Worm (Caenorhabditis elegans) whole organism, L4/young adult: ENCODE measurements around the gene C08F1.6.
"Not testable (repeated sequence)": the region's sequence is repeated elsewhere in the genome, so short reads cannot be mapped to it uniquely, and the experiment has no call there.

Experiments
- W03F9.2 ChIP-seq: fragments of 150-350 bp; optimal IDR thresholded peaks from 2 replicates; lab custom pipeline; 2014; ENCODE audit warnings: missing biosample characterization, missing genetic modification characterization
- dao-5 ChIP-seq: sonication (generic microtip); optimal IDR thresholded peaks from 2 replicates; lab custom pipeline; 2016; ENCODE audit warnings: missing genotype, missing genetic modification characterization, moderate library complexity, missing compliant biosample characterization
- him-1 ChIP-seq: sonication (generic microtip); optimal IDR thresholded peaks from 2 replicates; lab custom pipeline; 2016; ENCODE audit warnings: missing genotype, missing genetic modification reagents, missing genetic modification characterization, missing compliant biosample characterization

The C08F1.6 gene

DNA sequence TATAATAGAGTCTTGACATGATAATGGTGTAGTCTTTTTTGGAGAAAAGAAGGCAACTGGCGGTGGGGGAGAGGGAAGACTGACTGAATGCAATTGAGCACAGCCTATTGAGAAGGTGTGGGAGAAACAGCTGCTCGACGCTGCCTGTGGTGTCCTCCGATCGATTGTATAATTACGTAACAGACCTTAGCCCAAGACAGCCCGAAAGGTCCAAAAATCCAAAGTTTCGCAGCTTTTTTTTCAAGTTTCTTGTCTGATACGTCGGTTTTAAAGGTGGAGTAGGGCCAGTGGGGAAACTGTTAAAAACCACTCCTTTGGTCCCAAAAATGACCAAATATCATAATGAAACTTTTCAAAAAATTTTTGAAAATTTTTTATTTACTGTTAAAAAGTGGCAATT lies at the start of gene C08F1.6, which contains the start of gene fbxb-13:
Gene C08F1.6, minus strand, starts transcription at position 101 of the 400 bp plus-strand sequence.
Gene fbxb-13, plus strand, starts transcription at position 191 of the 400 bp plus-strand sequence.
- TF ChIP-seq dao-5 (tag; lab: Kevin White, UChicago) (no peak), him-1 (no peak), W03F9.2 (tag; lab: Kevin White, UChicago) (no peak)

ce11 chrII:1836204-1836603 lies 48.2 kb upstream of the C08F1.6 start, which contains the start of gene T08E11.1:
TSS of gene T08E11.1 (plus strand) at chrII:1836504.
- no peak for TF ChIP-seq dao-5 (tag; lab: Kevin White, UChicago)
- TF ChIP-seq him-1, result no peak
- no peak for TF ChIP-seq W03F9.2 (tag; lab: Kevin White, UChicago)

- TF ChIP-seq dao-5 (tag; lab: Kevin White, UChicago) (no peak), him-1 (no peak), W03F9.2 (tag; lab: Kevin White, UChicago) (no peak)
Measured at ce11 chrII:1831883-1832388, 43.9 kb upstream of the C08F1.6 start, which contains the start of gene math-39. TSS of gene math-39 (plus strand) at chrII:1832338.

DNA sequence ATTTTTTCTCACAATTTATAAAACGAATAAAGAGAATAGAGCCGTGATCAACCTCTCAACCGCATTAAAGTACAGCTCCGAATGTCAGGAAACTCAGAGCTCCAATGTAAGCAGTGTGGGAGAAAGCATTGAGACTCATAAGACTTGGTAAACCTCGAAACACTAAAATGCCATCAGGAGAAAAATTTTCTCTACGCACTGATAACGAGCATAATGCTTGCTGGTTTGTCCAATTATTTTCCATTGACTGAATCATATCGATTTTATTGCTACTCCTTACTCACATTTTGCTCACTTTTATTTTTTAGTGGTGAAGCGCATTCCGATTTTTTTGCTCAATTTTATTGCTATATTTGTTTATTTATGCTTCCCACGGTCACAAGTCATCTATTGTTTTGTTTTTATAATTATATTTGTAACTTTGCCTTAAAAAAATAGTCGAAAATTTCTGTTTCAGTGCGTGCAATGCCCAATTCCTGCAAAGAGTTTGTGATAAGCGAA lies 42.2 kb upstream of the C08F1.6 start, which contains the start of gene math-40:
Gene math-40, plus strand, starts transcription at position 451 of the 501 bp plus-strand sequence.
- no peak for TF ChIP-seq him-1
- no peak for TF ChIP-seq dao-5 (tag; lab: Kevin White, UChicago)
- no peak for TF ChIP-seq W03F9.2 (tag; lab: Kevin White, UChicago)

ce11 chrII:1824329-1824728 lies 36.3 kb upstream of the C08F1.6 start, which contains the start of gene math-41:
TSS of gene math-41 (plus strand) at chrII:1824629.
- not testable (repeated sequence) for TF ChIP-seq W03F9.2 (tag; lab: Kevin White, UChicago); him-1; dao-5 (tag; lab: Kevin White, UChicago)

DNA sequence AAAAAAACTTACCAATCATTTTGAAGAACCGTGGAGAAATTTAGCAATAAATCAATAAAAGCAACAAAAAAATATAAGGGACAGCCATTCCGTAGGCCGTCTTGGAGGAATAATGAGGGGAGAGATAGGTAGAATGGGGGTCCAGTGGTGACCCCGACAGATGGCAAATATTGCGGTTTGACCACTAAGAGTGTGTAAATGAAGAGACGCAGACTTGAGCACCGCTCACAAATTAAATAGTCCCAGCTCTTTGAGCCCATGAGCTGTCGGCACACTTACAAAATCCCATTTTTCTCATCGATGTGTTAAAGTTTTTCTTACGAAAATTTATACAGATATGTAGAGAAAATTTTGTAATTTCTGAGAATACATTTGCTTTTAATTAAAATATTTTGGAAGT lies 32.8 kb upstream of the C08F1.6 start, which contains the start of gene fbxa-3:
Gene fbxa-3, minus strand, starts transcription at position 101 of the 400 bp plus-strand sequence.
- TF ChIP-seq W03F9.2 (tag; lab: Kevin White, UChicago) (no peak), dao-5 (tag; lab: Kevin White, UChicago) (no peak), him-1 (no peak)

DNA sequence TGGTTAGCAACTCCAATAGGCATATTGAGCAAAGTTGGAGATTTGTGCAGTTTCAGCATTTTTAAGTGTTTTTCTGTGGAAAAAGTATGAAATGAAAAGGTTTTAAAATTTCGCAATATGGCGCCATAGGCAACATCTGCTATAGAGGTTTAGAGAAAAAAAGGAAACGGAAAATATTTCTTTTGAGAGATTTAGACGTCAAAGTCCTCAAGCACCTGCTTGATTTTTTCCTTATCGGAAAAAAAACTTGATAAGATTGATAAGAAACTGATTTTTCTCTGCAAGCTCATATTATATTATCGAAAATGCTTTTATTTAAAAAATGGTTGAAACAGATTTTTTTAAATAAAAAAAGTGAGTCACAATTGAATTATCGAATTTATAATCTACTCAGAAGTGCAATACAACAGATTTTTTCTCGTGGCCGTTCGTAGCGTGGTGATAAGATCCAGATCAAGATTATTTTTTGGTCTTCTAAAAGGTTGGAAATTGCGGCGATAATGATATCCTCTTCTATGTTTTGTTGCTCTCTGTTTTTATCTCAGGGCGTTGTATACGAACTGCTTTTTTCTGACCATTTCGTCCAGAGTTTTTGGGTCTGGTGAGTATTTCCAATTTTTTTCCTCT lies 32.1 kb upstream of the C08F1.6 start, which contains the start of gene fbxc-19:
Gene fbxc-19, plus strand, starts transcription at position 536 of the 627 bp plus-strand sequence.
- TF ChIP-seq dao-5 (tag; lab: Kevin White, UChicago) (no peak), W03F9.2 (tag; lab: Kevin White, UChicago) (peak; percentile 44)

- no peak for TF ChIP-seq W03F9.2 (tag; lab: Kevin White, UChicago)
- no peak for TF ChIP-seq dao-5 (tag; lab: Kevin White, UChicago)
- TF ChIP-seq him-1, result no peak
Measured at ce11 chrII:1818300-1818699, 30.3 kb upstream of the C08F1.6 start, which contains the start of gene fbxb-10. TSS of gene fbxb-10 (minus strand) at chrII:1818400.

ce11 chrII:1816053-1816452 lies 28.1 kb upstream of the C08F1.6 start:
- TF ChIP-seq dao-5 (tag; lab: Kevin White, UChicago), result no peak
- no peak for TF ChIP-seq him-1
- no peak for TF ChIP-seq W03F9.2 (tag; lab: Kevin White, UChicago)

DNA sequence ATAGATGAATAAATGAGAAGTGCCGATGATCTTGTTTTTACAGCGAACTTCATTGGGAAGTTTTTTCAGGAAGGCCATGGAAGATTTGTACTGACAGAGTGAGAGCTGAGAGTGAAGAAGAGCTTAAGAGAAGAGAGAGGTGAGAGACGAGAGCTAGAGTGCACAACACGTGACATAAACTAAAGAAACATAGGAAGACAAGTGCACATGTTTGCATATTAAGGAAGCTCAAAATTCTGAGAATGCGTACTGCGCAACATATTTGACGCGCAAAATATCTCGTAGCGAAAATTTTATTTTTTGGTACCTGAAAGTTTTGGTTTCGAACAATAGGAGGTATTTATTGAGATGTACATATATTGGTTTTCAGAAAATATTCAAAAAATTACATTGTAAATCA lies 20.2 kb upstream of the C08F1.6 start, which contains the start of gene C08F1.8:
Gene C08F1.8, minus strand, starts transcription at position 101 of the 400 bp plus-strand sequence.
- TF ChIP-seq dao-5 (tag; lab: Kevin White, UChicago) (no peak), W03F9.2 (tag; lab: Kevin White, UChicago) (no peak), him-1 (no peak)

DNA sequence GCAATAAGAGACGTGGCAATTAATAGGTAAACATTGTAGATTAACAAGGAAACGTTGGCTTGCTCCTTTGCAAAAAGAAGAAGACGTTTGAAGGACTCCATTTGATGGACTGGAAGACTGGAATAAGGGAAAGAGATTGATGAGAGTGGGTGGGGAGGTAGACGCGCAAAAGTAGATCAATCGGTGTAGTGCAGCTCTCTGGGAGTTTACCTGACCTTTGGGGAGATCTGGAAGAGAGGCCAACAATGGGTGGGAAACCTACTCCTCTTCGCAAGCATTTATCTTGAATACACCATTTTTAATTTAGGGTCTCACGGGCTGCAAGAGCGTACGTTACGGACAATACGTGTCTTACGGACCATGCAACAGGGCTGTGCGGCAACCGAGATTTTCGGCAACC lies 18.4 kb upstream of the C08F1.6 start, which contains the start of gene C08F1.12:
Gene C08F1.12, minus strand, starts transcription at position 101 of the 400 bp plus-strand sequence.
- TF ChIP-seq him-1 (no peak), W03F9.2 (tag; lab: Kevin White, UChicago) (no peak), dao-5 (tag; lab: Kevin White, UChicago) (no peak)

- TF ChIP-seq him-1 (no peak), W03F9.2 (tag; lab: Kevin White, UChicago) (no peak)
Measured at ce11 chrII:1787208-1787607, 779 bp downstream of the C08F1.6 start.

DNA sequence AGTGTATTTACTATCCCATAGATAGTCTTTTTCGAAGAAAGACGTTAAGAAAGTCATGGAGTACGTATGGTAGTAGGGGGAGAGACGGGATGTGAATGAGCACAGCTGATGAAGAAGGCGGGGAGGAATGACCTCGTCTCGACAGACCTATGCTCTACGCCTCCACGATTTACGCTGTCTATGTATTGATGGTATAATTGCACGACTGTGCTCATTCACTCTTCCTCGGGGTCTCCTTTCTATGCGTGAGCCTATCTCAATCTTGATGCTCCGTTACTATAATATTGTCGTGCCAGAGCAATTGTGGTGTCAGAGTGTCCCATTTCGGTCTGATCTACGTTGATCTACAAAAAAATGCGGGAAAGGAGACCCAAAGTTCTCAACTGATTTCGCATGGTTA lies 1.8 kb downstream of the C08F1.6 start, which contains the start of gene C08F1.10:
Gene C08F1.10, minus strand, starts transcription at position 101 of the 400 bp plus-strand sequence.
- TF ChIP-seq dao-5 (tag; lab: Kevin White, UChicago) (no peak), him-1 (no peak), W03F9.2 (tag; lab: Kevin White, UChicago) (no peak)

ce11 chrII:1784799-1785198 lies 3.2 kb downstream of the C08F1.6 start, which contains the start of gene C08F1.11:
TSS of gene C08F1.11 (minus strand) at chrII:1784899.
- TF ChIP-seq W03F9.2 (tag; lab: Kevin White, UChicago), result no peak
- TF ChIP-seq him-1, result no peak
- TF ChIP-seq dao-5 (tag; lab: Kevin White, UChicago), result no peak
